1 fruit fly cellular context compared by ENCODE assay signal in the genomic region with DNA sequence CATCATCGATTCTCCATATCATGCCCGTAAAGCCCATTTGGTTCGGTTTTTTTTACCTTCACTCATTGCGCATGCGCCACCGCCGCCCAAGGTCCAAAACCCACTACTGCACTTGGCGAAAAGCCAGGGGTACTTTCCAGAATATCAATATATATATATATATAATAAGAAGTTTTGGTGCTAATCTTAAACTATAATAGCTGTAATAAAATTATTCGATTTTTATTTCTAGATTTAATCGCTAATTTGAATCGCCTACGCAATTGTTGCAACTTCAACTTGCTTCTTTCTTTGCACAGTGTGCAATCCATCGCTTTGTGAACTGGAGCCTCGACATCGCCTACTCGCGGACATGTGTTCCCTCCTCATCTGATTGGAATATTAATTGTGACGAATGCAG.
TF ChIP-seq lines count a peak whose summit lies in the region.

No protein-coding gene starts in this region.

TF ChIP-seq in whole organism, embryonic, 481 proteins besides CTCF, POLR2A, EP300 and RAD21 (continued from another document):
- peak; percentile 20 for TF ChIP-seq nom (GFP tag; optimal IDR thresholded peaks at IDR 0.05; lab: Kevin White, UChicago)
- no peak for TF ChIP-seq Spps (tag; optimal IDR thresholded peaks at IDR 0.05; lab: Kevin White, UChicago)
- no peak for TF ChIP-seq CG16813 (GFP tag; IDR thresholded peaks at IDR 0.05; lab: Robert Waterston, UW; ENCODE audit: partially characterized antibody)
- TF ChIP-seq ranshi (GFP tag; IDR thresholded peaks at IDR 0.05; lab: Robert Waterston, UW), result no peak
- no peak for TF ChIP-seq CG13424 (tag; optimal IDR thresholded peaks at IDR 0.05; lab: Kevin White, UChicago)
- no peak for TF ChIP-seq psq (GFP tag; optimal IDR thresholded peaks at IDR 0.05; lab: Kevin White, UChicago)
- no peak for TF ChIP-seq Asciz (GFP tag; optimal IDR thresholded peaks at IDR 0.05; lab: Kevin White, UChicago)
- TF ChIP-seq sr (GFP tag; IDR thresholded peaks at IDR 0.05; lab: Robert Waterston, UW), result no peak
- TF ChIP-seq BtbVII (GFP tag; optimal IDR thresholded peaks at IDR 0.05; lab: Kevin White, UChicago), result no peak
- TF ChIP-seq CG31441 (GFP tag; IDR thresholded peaks at IDR 0.05; lab: Robert Waterston, UW), result peak; percentile 46
- no peak for TF ChIP-seq NC2α (GFP tag; optimal IDR thresholded peaks at IDR 0.05; lab: Kevin White, UChicago)
- TF ChIP-seq phol (tag; optimal IDR thresholded peaks at IDR 0.05; lab: Kevin White, UChicago), result peak; percentile 30
- TF ChIP-seq CG6689 (GFP tag; IDR thresholded peaks at IDR 0.05; lab: Robert Waterston, UW), result peak; percentile 26; the same call in 1 of the 2 replicates
- TF ChIP-seq CG18262 (tag; optimal IDR thresholded peaks at IDR 0.05; lab: Kevin White, UChicago), result peak; percentile 43
- no peak for TF ChIP-seq tup (GFP tag; optimal IDR thresholded peaks at IDR 0.05; lab: Kevin White, UChicago)
- peak; percentile 38 for TF ChIP-seq sens (GFP tag; lab: Kevin White, UChicago)
- TF ChIP-seq dmrt11E (tag; optimal IDR thresholded peaks at IDR 0.05; lab: Kevin White, UChicago), result peak; percentile 16
- no peak for TF ChIP-seq CG18011 (GFP tag; optimal IDR thresholded peaks at IDR 0.05; lab: Kevin White, UChicago)
- TF ChIP-seq Oaz (GFP tag; IDR thresholded peaks at IDR 0.05; lab: Robert Waterston, UW), result no peak
- TF ChIP-seq slou (GFP tag; optimal IDR thresholded peaks at IDR 0.05; lab: Kevin White, UChicago), result no peak
- TF ChIP-seq gem (tag; optimal IDR thresholded peaks at IDR 0.05; lab: Kevin White, UChicago), result peak; percentile 47
- no peak for TF ChIP-seq pzg (GFP tag; optimal IDR thresholded peaks at IDR 0.05; lab: Kevin White, UChicago)
TF ChIP-seq in whole organism, embryonic: peak in this region for 31.
